Fruit fly (Drosophila melanogaster): ENCODE results near the gene CG12321.

DNA sequence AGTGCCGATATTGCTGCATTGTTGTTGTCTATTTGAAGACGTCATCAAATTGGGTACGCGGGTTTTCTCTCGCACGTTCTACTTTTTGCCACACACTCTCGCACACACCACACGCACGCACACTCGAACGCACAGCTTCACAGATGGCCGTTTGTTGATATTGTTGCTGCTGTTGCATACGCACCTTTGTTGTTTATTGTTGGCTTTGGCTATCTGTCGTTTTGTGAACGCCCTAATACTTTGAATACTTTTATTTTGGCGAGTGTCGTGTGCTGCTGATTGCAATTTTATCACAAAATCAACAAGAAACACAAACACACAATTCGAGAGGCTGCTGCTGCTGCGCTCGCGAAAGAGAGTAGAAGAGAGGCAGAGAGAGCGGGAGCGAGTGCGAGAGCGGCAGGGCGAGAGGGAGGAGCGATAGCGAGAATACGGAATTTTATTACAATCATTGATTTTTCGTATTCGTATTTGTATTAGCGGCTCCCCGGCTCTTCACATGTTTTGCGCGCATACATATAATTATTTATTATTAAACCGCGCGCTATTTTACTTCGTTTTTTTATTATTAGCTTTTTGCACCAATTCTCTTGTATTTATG, 10.1 kb upstream of the CG12321 start:
- TF ChIP-seq CG5204 (GFP tag; optimal IDR thresholded peaks at IDR 0.05), result no peak
- peak; percentile 4 for TF ChIP-seq Hr96 (GFP tag; optimal IDR thresholded peaks at IDR 0.05)
- TF ChIP-seq kay (GFP tag; ENCODE audit: borderline replicate concordance), result no peak
- peak; percentile 15 for TF ChIP-seq CG14711 (tag; optimal IDR thresholded peaks at IDR 0.05)
- TF ChIP-seq pad (GFP tag; optimal IDR thresholded peaks at IDR 0.05), result peak; percentile 36
- TF ChIP-seq CG7045 (GFP tag; optimal IDR thresholded peaks at IDR 0.05), result peak; percentile 55
